Fruit fly (Drosophila melanogaster): Measurements from ENCODE around the gene yrt.

dm6 chr3R:13435836-13436235 is 1.1 kb upstream of the yrt start:
- TF ChIP-seq Mnt (GFP tag; optimal IDR thresholded peaks at IDR 0.05) = no peak
- no peak for TF ChIP-seq pad (GFP tag; optimal IDR thresholded peaks at IDR 0.05)
- no peak for TF ChIP-seq kay (GFP tag; ENCODE audit: borderline replicate concordance)
- TF ChIP-seq CG33017 (tag; optimal IDR thresholded peaks at IDR 0.05) = no peak
- no peak for TF ChIP-seq toe (GFP tag; optimal IDR thresholded peaks at IDR 0.05)
- TF ChIP-seq Crg-1 (GFP tag; optimal IDR thresholded peaks at IDR 0.05) = no peak
- TF ChIP-seq CG11617 (GFP tag; optimal IDR thresholded peaks at IDR 0.05) = no peak
